Fruit fly (Drosophila melanogaster) whole organism, embryonic: Measurements from ENCODE around the gene CG14357.
A peak's percentile ranks its signal among the peaks of the same experiment; 100 is the strongest.

ENCODE experiments used
- B-H2 ChIP-seq: fragments of 200-800 bp; sonication (Bioruptor generic); optimal IDR thresholded peaks from 2 replicates; lab custom pipeline; 2018; ENCODE audit warnings: missing biosample characterization, mild to moderate bottlenecking, missing genetic modification characterization
- BtbVII ChIP-seq: fragments of 200-800 bp; sonication (Bioruptor generic); optimal IDR thresholded peaks from 3 replicates; lab custom pipeline; 2017; ENCODE audit warnings: missing biosample characterization, mild to moderate bottlenecking, missing genetic modification characterization
- C15 ChIP-seq: fragments of 200-800 bp; sonication (Bioruptor generic); IDR thresholded peaks from 3 replicates; pipeline ENCODE4 v1.3.6; 2022; ENCODE audit warnings: missing biosample characterization, missing genetic modification characterization
- CG10565 ChIP-seq: fragments of 200-800 bp; sonication (Bioruptor generic); optimal IDR thresholded peaks from 3 replicates; lab custom pipeline; 2016; ENCODE audit warnings: missing biosample characterization, mild to moderate bottlenecking, missing genetic modification characterization
- CG10959 ChIP-seq: fragments of 200-800 bp; sonication (Bioruptor generic); IDR thresholded peaks from 2 replicates; pipeline ENCODE4 v1.3.6; 2022; ENCODE audit warnings: missing biosample characterization, missing genetic modification characterization
- CG11093 ChIP-seq: fragments of 200-800 bp; sonication (Bioruptor generic); IDR thresholded peaks from 3 replicates; pipeline ENCODE4 v1.3.6; 2022; ENCODE audit warnings: missing biosample characterization, missing genetic modification characterization
- CG12659 ChIP-seq: fragments of 200-800 bp; sonication (Bioruptor generic); optimal IDR thresholded peaks from 3 replicates; lab custom pipeline; 2017; ENCODE audit warnings: mild to moderate bottlenecking, missing biosample characterization, missing genetic modification reagents, missing genetic modification characterization
- CG13424 ChIP-seq: fragments of 200-800 bp; sonication (Bioruptor generic); optimal IDR thresholded peaks from 2 replicates; lab custom pipeline; 2019; ENCODE audit warnings: missing biosample characterization, mild to moderate bottlenecking, missing genetic modification characterization, moderate library complexity
- CG15011 ChIP-seq: fragments of 200-800 bp; sonication (Bioruptor generic); optimal IDR thresholded peaks from 3 replicates; lab custom pipeline; 2018; ENCODE audit warnings: missing biosample characterization, mild to moderate bottlenecking, missing genetic modification characterization
- CG16779 ChIP-seq: fragments of 200-800 bp; sonication (Bioruptor generic); IDR thresholded peaks from 2 replicates; pipeline ENCODE4 v1.3.6; 2022; ENCODE audit warnings: missing biosample characterization, missing genetic modification characterization
- CG18764 ChIP-seq: fragments of 200-800 bp; sonication (Bioruptor generic); optimal IDR thresholded peaks from 3 replicates; lab custom pipeline; 2016; ENCODE audit warnings: missing biosample characterization, missing genetic modification characterization
- CG31224 ChIP-seq: fragments of 200-800 bp; sonication (Bioruptor generic); IDR thresholded peaks from 2 replicates; pipeline ENCODE4 v1.3.6; 2022; ENCODE audit warnings: missing biosample characterization, missing genetic modification characterization
- CG4360 ChIP-seq: fragments of 200-800 bp; sonication (Bioruptor generic); IDR thresholded peaks from 2 replicates; pipeline ENCODE4 v1.3.6; 2022; ENCODE audit warnings: missing biosample characterization, missing genetic modification characterization
- CG4617 ChIP-seq: fragments of 200-800 bp; sonication (Bioruptor generic); optimal IDR thresholded peaks from 3 replicates; lab custom pipeline; 2016; ENCODE audit warnings: missing biosample characterization, missing genetic modification characterization, borderline replicate concordance
- CG4707 ChIP-seq: fragments of 200-800 bp; sonication (Bioruptor generic); optimal IDR thresholded peaks from 2 replicates; lab custom pipeline; 2018; ENCODE audit warnings: missing biosample characterization, mild to moderate bottlenecking, missing genetic modification characterization, moderate library complexity
- CG5245 ChIP-seq: fragments of 200-800 bp; sonication (Bioruptor generic); optimal IDR thresholded peaks from 3 replicates; lab custom pipeline; 2016; ENCODE audit warnings: missing biosample characterization, missing genetic modification characterization
- CG6272 ChIP-seq: fragments of 200-800 bp; sonication (Bioruptor generic); IDR thresholded peaks from 2 replicates; pipeline ENCODE4 v1.3.6; 2022; ENCODE audit warnings: missing biosample characterization, missing genetic modification characterization
- CG6654 ChIP-seq: fragments of 200-800 bp; sonication (Bioruptor generic); optimal IDR thresholded peaks from 2 replicates; lab custom pipeline; 2017; ENCODE audit warnings: missing biosample characterization, mild to moderate bottlenecking, missing genetic modification characterization
- CG7372 ChIP-seq: fragments of 200-800 bp; sonication (Bioruptor generic); IDR thresholded peaks from 2 replicates; pipeline ENCODE4 v1.3.6; 2022; ENCODE audit warnings: missing biosample characterization, missing genetic modification characterization
- CG8478 ChIP-seq: fragments of >200 bp; optimal IDR thresholded peaks from 2 replicates; lab custom pipeline; 2018
- CG8944 ChIP-seq: fragments of 200-800 bp; sonication (Bioruptor generic); optimal IDR thresholded peaks from 3 replicates; lab custom pipeline; 2016; ENCODE audit warnings: missing biosample characterization, missing genetic modification characterization
- CG9727 ChIP-seq: fragments of 200-800 bp; sonication (Bioruptor generic); optimal IDR thresholded peaks from 3 replicates; lab custom pipeline; 2017; ENCODE audit warnings: missing biosample characterization, mild to moderate bottlenecking, missing genetic modification characterization
- D ChIP-seq, 2 experiments: fragments of 200-800 bp in 1 of 2; fragments of >200 bp in 1 of 2; sonication (Bioruptor generic) in 1 of 2; optimal IDR thresholded peaks; 2 replicates in 1 of 2; 3 replicates in 1 of 2; lab custom pipeline; 2017; ENCODE audit warnings: mild to moderate bottlenecking in 1 of 2, missing biosample characterization in 1 of 2, missing genetic modification characterization in 1 of 2, missing genetic modification reagents in 1 of 2
- D19A ChIP-seq: fragments of 200-800 bp; optimal IDR thresholded peaks from 3 replicates; lab custom pipeline; 2019; ENCODE audit warnings: missing biosample characterization, mild to moderate bottlenecking, missing genetic modification characterization, moderate library complexity
- Dip2 ChIP-seq: fragments of 200-800 bp; sonication (Bioruptor generic); IDR thresholded peaks from 2 replicates; pipeline ENCODE4 v1.3.6; 2022; ENCODE audit warnings: missing biosample characterization, missing genetic modification characterization
- Drgx ChIP-seq: fragments of 200-800 bp; sonication (Bioruptor generic); IDR thresholded peaks from 2 replicates; pipeline ENCODE4 v1.3.6; 2022; ENCODE audit warnings: missing biosample characterization, missing genetic modification characterization
- HLH54F ChIP-seq: fragments of 200-800 bp; sonication (Bioruptor generic); optimal IDR thresholded peaks from 3 replicates; lab custom pipeline; 2016; ENCODE audit warnings: missing biosample characterization, missing genetic modification characterization
- Med ChIP-seq: fragments of 200-800 bp; sonication (Bioruptor generic); peaks from one replicate; lab custom pipeline; 2016; ENCODE audit warnings: missing biosample characterization, missing genetic modification characterization, mild to moderate bottlenecking, inconsistent platforms, moderate library complexity
- Mrtf ChIP-seq: fragments of 200-800 bp; sonication (Bioruptor generic); IDR thresholded peaks from 3 replicates; pipeline ENCODE4 v1.3.6; 2022; ENCODE audit warnings: missing biosample characterization, missing genetic modification characterization
- NC2α ChIP-seq: fragments of 200-800 bp; sonication (Bioruptor generic); optimal IDR thresholded peaks from 2 replicates; lab custom pipeline; 2016; ENCODE audit warnings: missing biosample characterization, missing genetic modification characterization
- NfI ChIP-seq: fragments of 200-800 bp; sonication (Bioruptor generic); optimal IDR thresholded peaks from 3 replicates; lab custom pipeline; 2018; ENCODE audit warnings: missing biosample characterization, mild to moderate bottlenecking, missing genetic modification characterization, moderate library complexity
- Optix ChIP-seq: fragments of 200-800 bp; sonication (Bioruptor generic); IDR thresholded peaks from 3 replicates; pipeline ENCODE4 v1.3.6; 2022; ENCODE audit warnings: missing biosample characterization, missing genetic modification characterization
- ac ChIP-seq: fragments of 200-800 bp; sonication (Bioruptor generic); optimal IDR thresholded peaks from 3 replicates; lab custom pipeline; 2017; ENCODE audit warnings: missing biosample characterization, mild to moderate bottlenecking, missing genetic modification characterization
- ci ChIP-seq: fragments of 200-800 bp; sonication (Bioruptor generic); IDR thresholded peaks from 3 replicates; pipeline ENCODE4 v1.3.6; 2022; ENCODE audit warnings: missing biosample characterization, missing genetic modification characterization
- cwo ChIP-seq: fragments of 200-800 bp; sonication (Bioruptor generic); optimal IDR thresholded peaks from 3 replicates; lab custom pipeline; 2017; ENCODE audit warnings: missing biosample characterization, missing genetic modification characterization, mild to moderate bottlenecking, moderate library complexity, missing genetic modification reagents
- danr ChIP-seq: fragments of 200-800 bp; sonication (Bioruptor generic); IDR thresholded peaks from 2 replicates; pipeline ENCODE4 v1.3.6; 2022; ENCODE audit warnings: missing biosample characterization, missing genetic modification characterization
- esg ChIP-seq: fragments of 200-800 bp; sonication (Bioruptor generic); conservative IDR thresholded peaks from 2 replicates; pipeline ENCODE4 v1.3.6; 2022; ENCODE audit warnings: missing biosample characterization, missing genetic modification characterization
- eve ChIP-seq, 2 experiments: fragments of >200 bp; optimal IDR thresholded peaks; 2 replicates each; lab custom pipeline; 2017; ENCODE audit warnings: missing biosample characterization in 2 of 2, missing genetic modification characterization in 2 of 2
- gcm2 ChIP-seq: fragments of 200-800 bp; sonication (Bioruptor generic); optimal IDR thresholded peaks from 2 replicates; lab custom pipeline; 2016; ENCODE audit warnings: missing biosample characterization, missing genetic modification characterization
- grn ChIP-seq: fragments of 200-800 bp; sonication (Bioruptor generic); optimal IDR thresholded peaks from 3 replicates; lab custom pipeline; 2017; ENCODE audit warnings: missing biosample characterization, missing genetic modification characterization
- hth ChIP-seq: fragments of >200 bp; optimal IDR thresholded peaks from 2 replicates; lab custom pipeline; 2017; ENCODE audit warnings: inconsistent platforms
- lbe ChIP-seq: fragments of 200-800 bp; sonication (Bioruptor generic); optimal IDR thresholded peaks from 2 replicates; lab custom pipeline; 2016; ENCODE audit warnings: missing biosample characterization, mild to moderate bottlenecking, missing genetic modification characterization
- oc ChIP-seq: fragments of 200-800 bp; sonication (Bioruptor generic); optimal IDR thresholded peaks from 2 replicates; lab custom pipeline; 2018; ENCODE audit warnings: missing biosample characterization, mild to moderate bottlenecking, missing genetic modification characterization, moderate library complexity
- pnt ChIP-seq: fragments of 200-800 bp; sonication (Bioruptor generic); optimal IDR thresholded peaks from 3 replicates; lab custom pipeline; 2016; ENCODE audit warnings: missing biosample characterization, missing genetic modification characterization
- ranshi ChIP-seq: fragments of 200-800 bp; sonication (Bioruptor generic); IDR thresholded peaks from 2 replicates; pipeline ENCODE4 v1.3.6; 2022; ENCODE audit warnings: missing biosample characterization, missing genetic modification characterization
- tap ChIP-seq: fragments of 200-800 bp; optimal IDR thresholded peaks from 3 replicates; lab custom pipeline; 2019; ENCODE audit warnings: missing biosample characterization, mild to moderate bottlenecking, missing genetic modification characterization, moderate library complexity
- tgo ChIP-seq: fragments of 200-800 bp; sonication (Bioruptor generic); IDR thresholded peaks from 3 replicates; pipeline ENCODE4 v1.3.6; 2022; ENCODE audit warnings: missing biosample characterization, missing genetic modification characterization
- tio ChIP-seq: fragments of 200-800 bp; sonication (Bioruptor generic); optimal IDR thresholded peaks from 2 replicates; lab custom pipeline; 2017; ENCODE audit warnings: missing biosample characterization, missing genetic modification characterization, inconsistent platforms
- vfl ChIP-seq: fragments of 200-800 bp; sonication (Bioruptor generic); optimal IDR thresholded peaks from 2 replicates; lab custom pipeline; 2016; ENCODE audit warnings: missing biosample characterization, missing genetic modification characterization
- zfh2 ChIP-seq: fragments of 200-800 bp; sonication (Bioruptor generic); optimal IDR thresholded peaks from 2 replicates; lab custom pipeline; 2016; ENCODE audit warnings: missing biosample characterization, missing genetic modification characterization

CG14357 gene

DNA sequence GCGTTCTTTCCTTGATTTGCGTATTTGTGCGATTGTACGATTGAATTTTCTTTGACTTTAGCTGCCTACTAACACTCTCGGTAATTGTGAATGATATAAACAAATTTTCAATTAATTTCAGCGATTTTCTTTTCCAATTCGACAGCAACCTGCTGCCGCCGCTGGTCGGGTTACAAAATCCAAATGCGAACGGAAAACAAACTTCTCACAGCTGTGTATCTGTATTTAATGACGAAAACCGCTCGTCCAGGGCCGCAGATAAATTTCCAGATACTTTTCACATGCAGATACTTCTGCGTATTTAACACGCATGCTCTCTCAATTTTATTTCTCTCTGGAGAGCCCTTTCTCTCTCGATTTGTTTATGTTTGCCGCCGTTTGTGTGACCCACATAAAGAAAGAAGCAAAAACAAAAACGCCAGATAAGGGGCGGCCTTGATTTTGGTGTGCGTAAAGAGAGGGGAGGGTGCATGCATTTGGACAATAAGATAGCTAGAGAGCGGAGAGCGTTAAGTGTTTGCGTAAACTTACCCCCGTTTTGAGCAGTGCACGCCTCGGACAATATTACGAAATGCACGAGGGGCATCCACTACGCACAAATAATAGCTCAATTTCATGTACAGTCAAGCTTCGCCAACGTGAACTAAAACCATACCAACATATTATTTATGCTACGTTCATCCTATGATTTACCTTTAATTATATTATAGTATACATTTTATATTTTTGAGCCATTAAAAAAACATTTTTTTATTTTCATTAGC lies 3.6 kb downstream of the CG14357 start, which contains the start of gene CG12402 (continued):
- TF ChIP-seq C15 (GFP tag; lab: Robert Waterston, UW) (0 out of 3 replicates have a peak, but pooled peaks have one; percentile 32), oc (peak; percentile 70), Optix (GFP tag; lab: Robert Waterston, UW) (peak; percentile 70), CG15011 (GFP tag; lab: Kevin White, UChicago) (peak; percentile 71), D19A (tag; lab: Kevin White, UChicago) (peak; percentile 81), D (optimal IDR thresholded peaks at IDR 0.05; lab: Kevin White, UChicago) (no peak), D (GFP tag; optimal IDR thresholded peaks at IDR 0.05; lab: Kevin White, UChicago) (peak; percentile 81), cwo (peak; percentile 75), CG6654 (peak; percentile 47), HLH54F (peak; percentile 19), ranshi (GFP tag; lab: Robert Waterston, UW) (peak; percentile 85), NfI (peak; percentile 78), CG13424 (tag; lab: Kevin White, UChicago) (peak; percentile 84), CG5245 (peak; percentile 79), danr (peak; percentile 70), Drgx (peak; percentile 61), CG10565 (GFP tag; lab: Kevin White, UChicago) (peak; percentile 29), BtbVII (GFP tag; lab: Kevin White, UChicago) (peak; percentile 80), ci (GFP tag; lab: Robert Waterston, UW) (peak; percentile 96), esg (peak; percentile 87), CG10959 (GFP tag; lab: Robert Waterston, UW) (peak; percentile 61), tap (tag; lab: Kevin White, UChicago) (peak; percentile 86), ac (GFP tag; lab: Kevin White, UChicago) (peak; percentile 8), gcm2 (GFP tag; lab: Kevin White, UChicago) (peak; percentile 59), vfl (GFP tag; lab: Kevin White, UChicago) (peak; percentile 16), NC2α (GFP tag; lab: Kevin White, UChicago) (peak; percentile 22), grn (GFP tag; lab: Kevin White, UChicago) (peak; percentile 79), CG4707 (GFP tag; lab: Kevin White, UChicago) (peak; percentile 71), CG18764 (GFP tag; lab: Kevin White, UChicago) (peak; percentile 79), CG6272 (GFP tag; lab: Robert Waterston, UW) (peak; percentile 72), B-H2 (GFP tag; lab: Kevin White, UChicago) (peak; percentile 10), Mrtf (GFP tag; lab: Robert Waterston, UW) (peak; percentile 84), eve (GFP tag; optimal IDR thresholded peaks at IDR 0.05; lab: Kevin White, UChicago) (no peak), CG9727 (GFP tag; lab: Kevin White, UChicago) (peak; percentile 75), CG16779 (GFP tag; lab: Robert Waterston, UW) (0 out of 2 replicates have a peak, but pooled peaks have one; percentile 30), hth (lab: Kevin White, UChicago) (no peak), CG12659 (peak; percentile 79), tio (GFP tag; lab: Kevin White, UChicago) (peak; percentile 71), CG8944 (GFP tag; lab: Kevin White, UChicago) (peak; percentile 37), pnt (GFP tag; lab: Kevin White, UChicago) (peak; percentile 49), tgo (peak; percentile 86), Med (GFP tag; lab: Kevin White, UChicago) (peak; percentile 94), zfh2 (no peak), Dip2 (GFP tag; lab: Robert Waterston, UW) (no peak), lbe (no peak), CG11093 (GFP tag; lab: Robert Waterston, UW) (peak; percentile 76; the same call in 2 of the 3 replicates), CG7372 (GFP tag; lab: Robert Waterston, UW) (peak; percentile 65), CG4360 (GFP tag; lab: Robert Waterston, UW) (peak; percentile 67), CG8478 (no peak), CG31224 (GFP tag; lab: Robert Waterston, UW) (peak; percentile 56), CG4617 (GFP tag; lab: Kevin White, UChicago) (peak; percentile 32)
